Worm (Caenorhabditis elegans) whole organism, L2 larva: ENCODE results near the gene ZC317.7.

Experiments used
- ceh-16 ChIP-seq: fragments of 150-350 bp; optimal IDR thresholded peaks from 2 replicates; lab custom pipeline; 2014; ENCODE audit warnings: missing biosample characterization, missing genetic modification characterization
- egl-27 ChIP-seq: sonication (generic microtip); optimal IDR thresholded peaks from 3 replicates; lab custom pipeline; 2017; ENCODE audit warnings: missing biosample characterization, missing genetic modification reagents, missing genetic modification characterization
- lin-39 ChIP-seq: fragments of 150-350 bp; optimal IDR thresholded peaks from 2 replicates; lab custom pipeline; 2014; ENCODE audit warnings: missing biosample characterization, missing genetic modification reagents, missing genetic modification characterization
- mdl-1 ChIP-seq, 2 experiments: fragments of 150-350 bp in 1 of 2; sonication (generic microtip) in 1 of 2; optimal IDR thresholded peaks; 2 replicates each; lab custom pipeline; 2017; ENCODE audit warnings: missing biosample characterization in 2 of 2, missing genetic modification characterization in 2 of 2
- nhr-12 ChIP-seq: fragments of 150-350 bp; optimal IDR thresholded peaks from 2 replicates; lab custom pipeline; 2014; ENCODE audit warnings: missing biosample characterization, missing genetic modification characterization
- nhr-129 ChIP-seq: fragments of 150-350 bp; optimal IDR thresholded peaks from 2 replicates; lab custom pipeline; 2014; ENCODE audit warnings: missing biosample characterization, missing genetic modification characterization
- nhr-237 ChIP-seq: fragments of 150-350 bp; optimal IDR thresholded peaks from 2 replicates; lab custom pipeline; 2014; ENCODE audit warnings: missing biosample characterization, missing genetic modification characterization
- skn-1 ChIP-seq: sonication (generic microtip); optimal IDR thresholded peaks from 2 replicates; lab custom pipeline; 2017; ENCODE audit warnings: missing biosample characterization, missing genetic modification characterization
- unc-55 ChIP-seq: fragments of 150-350 bp; sonication (generic microtip); optimal IDR thresholded peaks from 3 replicates; lab custom pipeline; 2014; ENCODE audit warnings: missing biosample characterization, missing genetic modification reagents, missing genetic modification characterization
- ztf-1 ChIP-seq: fragments of 200-800 bp; sonication (Bioruptor generic); conservative IDR thresholded peaks from 2 replicates; pipeline ENCODE4 v1.3.6; 2022; ENCODE audit warnings: missing genetic modification characterization, missing compliant biosample characterization

- no peak for TF ChIP-seq nhr-12 (tag; lab: Kevin White, UChicago)
- TF ChIP-seq unc-55 (GFP tag; lab: Kevin White, UChicago): no peak
- no peak for TF ChIP-seq nhr-129 (tag; lab: Kevin White, UChicago)
- no peak for TF ChIP-seq mdl-1 (tag; optimal IDR thresholded peaks at IDR 0.05; lab: Kevin White, UChicago)
- no peak for TF ChIP-seq lin-39 (tag; lab: Kevin White, UChicago)
- TF ChIP-seq ceh-16 (tag; lab: Kevin White, UChicago): no peak
- TF ChIP-seq skn-1 (tag; lab: Kevin White, UChicago): no peak
- no peak for TF ChIP-seq nhr-237
- TF ChIP-seq ztf-1 (GFP tag; lab: Robert Waterston, UW): no peak
- TF ChIP-seq egl-27 (tag; lab: Kevin White, UChicago): no peak
Measured at ce11 chrV:5504295-5504694, 33.5 kb upstream of the ZC317.7 start.
